Worm (Caenorhabditis elegans) whole organism, L1 larva: ENCODE measurements around the gene K01A6.4.

Source experiments
- C04F5.9 ChIP-seq: sonication (generic microtip); optimal IDR thresholded peaks from 2 replicates; lab custom pipeline; 2016; ENCODE audit warnings: missing genetic modification characterization, missing compliant biosample characterization
- hlh-17 ChIP-seq: fragments of 200-800 bp; sonication (Bioruptor generic); optimal IDR thresholded peaks from 2 replicates; lab custom pipeline; 2018; ENCODE audit warnings: missing genetic modification characterization, mild to moderate bottlenecking, missing compliant biosample characterization, moderate library complexity, borderline replicate concordance
- nhr-76 ChIP-seq: sonication (generic microtip); optimal IDR thresholded peaks from 2 replicates; lab custom pipeline; 2017; ENCODE audit warnings: missing biosample characterization, missing genetic modification characterization
- swsn-7 ChIP-seq: sonication (generic microtip); optimal IDR thresholded peaks from 2 replicates; lab custom pipeline; 2016; ENCODE audit warnings: missing genetic modification characterization, missing compliant biosample characterization
- unc-130 ChIP-seq: fragments of 150-350 bp; optimal IDR thresholded peaks from 2 replicates; lab custom pipeline; 2017; ENCODE audit warnings: missing biosample characterization, missing genetic modification characterization, inconsistent platforms
- unc-86 ChIP-seq: sonication (generic microtip); optimal IDR thresholded peaks from 2 replicates; lab custom pipeline; 2016; ENCODE audit warnings: missing genetic modification characterization, missing compliant biosample characterization
- ztf-4 ChIP-seq: fragments of 150-350 bp; optimal IDR thresholded peaks from 2 replicates; lab custom pipeline; 2014; ENCODE audit warnings: missing biosample characterization, missing genetic modification characterization

DNA sequence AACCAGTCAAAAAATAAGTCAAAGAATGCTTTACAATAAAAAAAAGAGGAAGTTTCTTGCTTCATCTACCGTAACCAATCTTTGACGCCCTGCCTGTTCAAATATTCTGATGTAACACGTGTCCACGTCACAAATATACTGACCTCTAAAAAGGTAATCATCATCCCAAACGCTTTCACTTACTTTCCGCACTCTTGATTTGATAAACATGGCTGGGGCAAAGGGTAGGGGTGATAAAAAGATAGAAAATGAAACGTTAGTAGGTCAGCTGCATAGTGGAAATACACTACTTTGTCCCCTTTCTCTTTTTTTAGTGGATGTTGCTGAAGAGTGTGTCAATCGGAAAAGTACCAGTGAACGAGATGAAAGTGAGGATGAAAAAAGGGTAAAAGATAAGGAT lies 40.0 kb downstream of the K01A6.4 start:
- TF ChIP-seq hlh-17 (no peak), unc-86 (tag; lab: Kevin White, UChicago) (no peak), ztf-4 (no peak), unc-130 (tag; lab: Kevin White, UChicago) (no peak), C04F5.9 (tag; lab: Kevin White, UChicago) (no peak), nhr-76 (no peak), swsn-7 (tag; lab: Kevin White, UChicago) (no peak)
